Fruit fly (Drosophila melanogaster): ENCODE results near the gene CG14339.

CG14339 gene

dm6 chr2L:1070941-1071340 lies 37.4 kb upstream of the CG14339 start (continued):
- TF ChIP-seq CG6792 (GFP tag; optimal IDR thresholded peaks at IDR 0.05) (peak; percentile 19), Hr38 (GFP tag; optimal IDR thresholded peaks at IDR 0.05) (no peak), Smox (GFP tag; optimal IDR thresholded peaks at IDR 0.05) (peak; percentile 26), OdsH (GFP tag; optimal IDR thresholded peaks at IDR 0.05) (peak; percentile 25), CG8119 (GFP tag; IDR thresholded peaks at IDR 0.05) (no peak), CG11294 (GFP tag; IDR thresholded peaks at IDR 0.05) (no peak), net (GFP tag; optimal IDR thresholded peaks at IDR 0.05) (no peak), CG1621 (tag; optimal IDR thresholded peaks at IDR 0.05) (no peak), CG3032 (tag; optimal IDR thresholded peaks at IDR 0.05) (no peak), CG11762 (GFP tag; optimal IDR thresholded peaks at IDR 0.05; ENCODE audit: insufficient read depth) (peak; percentile 7), achi (GFP tag; optimal IDR thresholded peaks at IDR 0.05) (peak; percentile 38), Sox15 (GFP tag; optimal IDR thresholded peaks at IDR 0.05) (peak; percentile 25), CG8319 (GFP tag; optimal IDR thresholded peaks at IDR 0.05) (no peak), CG11902 (GFP tag; optimal IDR thresholded peaks at IDR 0.05) (no peak), pdm3 (GFP tag; optimal IDR thresholded peaks at IDR 0.05) (no peak), acj6 (GFP tag; optimal IDR thresholded peaks at IDR 0.05) (peak; percentile 36), cyc (GFP tag; optimal IDR thresholded peaks at IDR 0.05) (peak; percentile 26)

dm6 chr2L:1072184-1072583 lies 36.2 kb upstream of the CG14339 start:
- TF ChIP-seq OdsH (GFP tag; optimal IDR thresholded peaks at IDR 0.05) (peak; percentile 73), CG8632 (GFP tag; optimal IDR thresholded peaks at IDR 0.05) (peak; percentile 56), spab (GFP tag; optimal IDR thresholded peaks at IDR 0.05) (peak; percentile 77), Blimp-1 (GFP tag; optimal IDR thresholded peaks at IDR 0.05) (no peak), fd59A (GFP tag; optimal IDR thresholded peaks at IDR 0.05) (peak; percentile 60), dac (GFP tag; optimal IDR thresholded peaks at IDR 0.05) (peak; percentile 15), net (GFP tag; optimal IDR thresholded peaks at IDR 0.05) (peak; percentile 80), CG16779 (tag; optimal IDR thresholded peaks at IDR 0.05) (no peak), ss (GFP tag; optimal IDR thresholded peaks at IDR 0.05) (peak; percentile 26 to 61), Gug (GFP tag; IDR thresholded peaks at IDR 0.05) (peak; percentile 68), Ets96B (tag; optimal IDR thresholded peaks at IDR 0.05) (peak; percentile 43), Met (GFP tag; optimal IDR thresholded peaks at IDR 0.05) (no peak), CG3919 (GFP tag; optimal IDR thresholded peaks at IDR 0.05) (peak; percentile 73), CG7368 (GFP tag; optimal IDR thresholded peaks at IDR 0.05) (peak; percentile 70), Hr4 (GFP tag; optimal IDR thresholded peaks at IDR 0.05) (peak; percentile 35), achi (GFP tag; optimal IDR thresholded peaks at IDR 0.05) (peak; percentile 73), CG31627 (GFP tag; optimal IDR thresholded peaks at IDR 0.05) (no peak), CG6854 (GFP tag; optimal IDR thresholded peaks at IDR 0.05) (no peak), Hr39 (GFP tag; optimal IDR thresholded peaks at IDR 0.05) (no peak), Sox14 (GFP tag; optimal IDR thresholded peaks at IDR 0.05) (peak; percentile 3), CG11762 (GFP tag; optimal IDR thresholded peaks at IDR 0.05; ENCODE audit: insufficient read depth) (peak; percentile 61), CG15336 (GFP tag; IDR thresholded peaks at IDR 0.05) (peak; percentile 36; the same call in 1 of the 2 replicates), CG32006 (GFP tag; optimal IDR thresholded peaks at IDR 0.05) (peak; percentile 68), Sox102F (GFP tag; optimal IDR thresholded peaks at IDR 0.05) (no peak), acj6 (GFP tag; optimal IDR thresholded peaks at IDR 0.05) (peak; percentile 69), esn (GFP tag; optimal IDR thresholded peaks at IDR 0.05) (no peak), CG8319 (GFP tag; optimal IDR thresholded peaks at IDR 0.05) (peak; percentile 3), CG8119 (GFP tag; IDR thresholded peaks at IDR 0.05) (peak; percentile 70; the same call in 2 of the 3 replicates), eg (GFP tag; IDR thresholded peaks at IDR 0.05) (peak; percentile 78), CG6808 (GFP tag; optimal IDR thresholded peaks at IDR 0.05) (peak; percentile 64), dsx (GFP tag; optimal IDR thresholded peaks at IDR 0.05; ENCODE audit: poor library complexity, severe bottlenecking) (peak; percentile 37), CG11902 (GFP tag; optimal IDR thresholded peaks at IDR 0.05) (no peak), Ets21C (GFP tag; optimal IDR thresholded peaks at IDR 0.05) (no peak), cyc (GFP tag; optimal IDR thresholded peaks at IDR 0.05) (no peak), CG6792 (GFP tag; optimal IDR thresholded peaks at IDR 0.05) (peak; percentile 51), lz (GFP tag; optimal IDR thresholded peaks at IDR 0.05) (no peak), CG10631 (GFP tag; optimal IDR thresholded peaks at IDR 0.05) (peak; percentile 84), svp (GFP tag) (no peak), Eip93F (GFP tag; optimal IDR thresholded peaks at IDR 0.05) (no peak), CG9139 (GFP tag; optimal IDR thresholded peaks at IDR 0.05) (peak; percentile 51), Eip78C (GFP tag) (peak; percentile 89), Smox (GFP tag; optimal IDR thresholded peaks at IDR 0.05) (no peak), CG6163 (GFP tag; IDR thresholded peaks at IDR 0.05) (peak; percentile 81)

Measured in whole organism, prepupa.